Fruit fly (Drosophila melanogaster) whole organism, embryonic: Measurements from ENCODE around the gene CheB38b.
A peak's percentile ranks its signal among the peaks of the same experiment; 100 is the strongest.

ENCODE experiments used
- C15 ChIP-seq: fragments of 200-800 bp; sonication (Bioruptor generic); IDR thresholded peaks from 3 replicates; pipeline ENCODE4 v1.3.6; 2022; ENCODE audit warnings: missing biosample characterization, missing genetic modification characterization
- CG11695 ChIP-seq: fragments of 200-800 bp; sonication (Bioruptor generic); IDR thresholded peaks from 3 replicates; pipeline ENCODE4 v1.3.6; 2022; ENCODE audit warnings: missing biosample characterization, missing genetic modification characterization
- CG11723 ChIP-seq: fragments of 200-800 bp; sonication (Bioruptor generic); optimal IDR thresholded peaks from 2 replicates; lab custom pipeline; 2017; ENCODE audit warnings: missing biosample characterization, mild to moderate bottlenecking, missing genetic modification characterization
- CG12299 ChIP-seq: fragments of 200-800 bp; sonication (Bioruptor generic); optimal IDR thresholded peaks from 2 replicates; lab custom pipeline; 2018; ENCODE audit warnings: missing biosample characterization, mild to moderate bottlenecking, missing genetic modification characterization
- CG12391 ChIP-seq: fragments of 200-800 bp; sonication (Bioruptor generic); optimal IDR thresholded peaks from 3 replicates; lab custom pipeline; 2018; ENCODE audit warnings: missing biosample characterization, mild to moderate bottlenecking, missing genetic modification characterization, moderate library complexity
- CG12769 ChIP-seq: fragments of 200-800 bp; sonication (Bioruptor generic); optimal IDR thresholded peaks from 2 replicates; lab custom pipeline; 2019; ENCODE audit warnings: missing biosample characterization, mild to moderate bottlenecking, missing genetic modification characterization, moderate library complexity
- CG14014 ChIP-seq: fragments of 200-800 bp; sonication (Bioruptor generic); IDR thresholded peaks from 2 replicates; pipeline ENCODE4 v1.3.6; 2022; ENCODE audit warnings: missing biosample characterization, missing genetic modification characterization
- CG15601 ChIP-seq: fragments of 200-800 bp; sonication (Bioruptor generic); optimal IDR thresholded peaks from 3 replicates; lab custom pipeline; 2019; ENCODE audit warnings: missing biosample characterization, mild to moderate bottlenecking, missing genetic modification characterization, moderate library complexity
- CG16779 ChIP-seq: fragments of 200-800 bp; sonication (Bioruptor generic); IDR thresholded peaks from 2 replicates; pipeline ENCODE4 v1.3.6; 2022; ENCODE audit warnings: missing biosample characterization, missing genetic modification characterization
- CG16813 ChIP-seq: fragments of 200-800 bp; sonication (Bioruptor generic); IDR thresholded peaks from 3 replicates; pipeline ENCODE4 v1.3.6; 2022; ENCODE audit warnings: missing biosample characterization, missing genetic modification characterization; ENCODE audit not compliant: partially characterized antibody
- CG2678 ChIP-seq: fragments of 200-800 bp; sonication (Bioruptor generic); optimal IDR thresholded peaks from 3 replicates; lab custom pipeline; 2019; ENCODE audit warnings: missing biosample characterization, mild to moderate bottlenecking, missing genetic modification characterization, moderate library complexity
- CG30431 ChIP-seq: fragments of 200-800 bp; sonication (Bioruptor generic); optimal IDR thresholded peaks from 2 replicates; lab custom pipeline; 2017; ENCODE audit warnings: missing biosample characterization, missing genetic modification characterization
- CG31388 ChIP-seq: fragments of 200-800 bp; sonication (Bioruptor generic); optimal IDR thresholded peaks from 2 replicates; lab custom pipeline; 2016; ENCODE audit warnings: missing biosample characterization, missing genetic modification characterization
- CG3163 ChIP-seq: fragments of 200-800 bp; sonication (Bioruptor generic); optimal IDR thresholded peaks from 3 replicates; lab custom pipeline; 2016; ENCODE audit warnings: missing biosample characterization, missing genetic modification characterization
- CG32532 ChIP-seq: fragments of 200-800 bp; sonication (Bioruptor generic); IDR thresholded peaks from 2 replicates; pipeline ENCODE4 v1.3.6; 2022; ENCODE audit warnings: missing biosample characterization, missing genetic modification characterization
- CG32772 ChIP-seq: fragments of 200-800 bp; sonication (Bioruptor generic); IDR thresholded peaks from 2 replicates; pipeline ENCODE4 v1.3.6; 2022; ENCODE audit warnings: missing biosample characterization, missing genetic modification characterization
- CG6813 ChIP-seq: fragments of 200-800 bp; sonication (Bioruptor generic); optimal IDR thresholded peaks from 2 replicates; lab custom pipeline; 2017; ENCODE audit warnings: missing biosample characterization, missing genetic modification characterization, mild to moderate bottlenecking, moderate library complexity, missing genetic modification reagents
- CG8388 ChIP-seq: fragments of 200-800 bp; sonication (Bioruptor generic); optimal IDR thresholded peaks from 2 replicates; lab custom pipeline; 2019; ENCODE audit warnings: missing biosample characterization, mild to moderate bottlenecking, missing genetic modification characterization, moderate library complexity
- CG8765 ChIP-seq: fragments of 200-800 bp; sonication (Bioruptor generic); IDR thresholded peaks from 2 replicates; pipeline ENCODE4 v1.3.6; 2022; ENCODE audit warnings: missing biosample characterization, missing genetic modification characterization
- CG9609 ChIP-seq: fragments of 200-800 bp; sonication (Bioruptor generic); optimal IDR thresholded peaks from 3 replicates; lab custom pipeline; 2016; ENCODE audit warnings: missing biosample characterization, missing genetic modification characterization
- ERR ChIP-seq: fragments of 200-800 bp; sonication (Bioruptor generic); optimal IDR thresholded peaks from 2 replicates; lab custom pipeline; 2016; ENCODE audit warnings: missing biosample characterization, missing genetic modification characterization
- Ets65A ChIP-seq: fragments of 200-800 bp; sonication (Bioruptor generic); peaks from one replicate; lab custom pipeline; 2016; ENCODE audit warnings: missing biosample characterization, missing genetic modification characterization
- H2.0 ChIP-seq: fragments of 200-800 bp; sonication (Bioruptor generic); IDR thresholded peaks from 2 replicates; pipeline ENCODE4 v1.3.6; 2022; ENCODE audit warnings: missing biosample characterization, missing genetic modification characterization
- HLHmδ ChIP-seq: fragments of 200-800 bp; sonication (Bioruptor generic); optimal IDR thresholded peaks from 2 replicates; lab custom pipeline; 2018; ENCODE audit warnings: missing biosample characterization, mild to moderate bottlenecking, missing genetic modification characterization, moderate library complexity
- Hey ChIP-seq: fragments of 200-800 bp; sonication (Bioruptor generic); optimal IDR thresholded peaks from 3 replicates; lab custom pipeline; 2018; ENCODE audit warnings: missing biosample characterization, mild to moderate bottlenecking, missing genetic modification characterization
- Mes4 ChIP-seq: fragments of 200-800 bp; sonication (Bioruptor generic); optimal IDR thresholded peaks from 2 replicates; lab custom pipeline; 2016; ENCODE audit warnings: missing biosample characterization, missing genetic modification characterization
- Spps ChIP-seq: fragments of 200-800 bp; sonication (Bioruptor generic); optimal IDR thresholded peaks from 2 replicates; lab custom pipeline; 2018; ENCODE audit warnings: missing biosample characterization, mild to moderate bottlenecking, missing genetic modification characterization
- Ssrp ChIP-seq: fragments of 200-800 bp; sonication (Bioruptor generic); optimal IDR thresholded peaks from 2 replicates; lab custom pipeline; 2018; ENCODE audit warnings: missing biosample characterization, mild to moderate bottlenecking, missing genetic modification characterization, moderate library complexity
- bsh ChIP-seq, 2 experiments: fragments of 200-800 bp; sonication (Bioruptor generic); optimal IDR thresholded peaks; 2 replicates each; lab custom pipeline; 2017 to 2018; ENCODE audit warnings: mild to moderate bottlenecking in 2 of 2, missing biosample characterization in 2 of 2, missing genetic modification characterization in 2 of 2, moderate library complexity in 1 of 2
- cato ChIP-seq: fragments of 200-800 bp; sonication (Bioruptor generic); optimal IDR thresholded peaks from 2 replicates; lab custom pipeline; 2016; ENCODE audit warnings: missing biosample characterization, missing genetic modification characterization, borderline replicate concordance
- cwo ChIP-seq: fragments of 200-800 bp; sonication (Bioruptor generic); optimal IDR thresholded peaks from 3 replicates; lab custom pipeline; 2017; ENCODE audit warnings: missing biosample characterization, missing genetic modification characterization, mild to moderate bottlenecking, moderate library complexity, missing genetic modification reagents
- da ChIP-seq: fragments of 200-800 bp; sonication (Bioruptor generic); optimal IDR thresholded peaks from 2 replicates; lab custom pipeline; 2016; ENCODE audit warnings: missing biosample characterization, missing genetic modification characterization
- disco-r ChIP-seq: fragments of 200-800 bp; sonication (Bioruptor generic); optimal IDR thresholded peaks from 2 replicates; lab custom pipeline; 2016; ENCODE audit warnings: missing biosample characterization, missing genetic modification characterization
- dm ChIP-seq: fragments of 200-800 bp; sonication (Bioruptor generic); optimal IDR thresholded peaks from 3 replicates; lab custom pipeline; 2016; ENCODE audit warnings: missing biosample characterization, missing genetic modification characterization
- dysf ChIP-seq: fragments of 200-800 bp; sonication (Bioruptor generic); IDR thresholded peaks from 3 replicates; pipeline ENCODE4 v1.3.6; 2022; ENCODE audit warnings: missing biosample characterization, missing genetic modification characterization
- fd3F ChIP-seq: fragments of 200-800 bp; sonication (Bioruptor generic); optimal IDR thresholded peaks from 2 replicates; lab custom pipeline; 2018; ENCODE audit warnings: missing biosample characterization, mild to moderate bottlenecking, missing genetic modification characterization, moderate library complexity
- ftz-f1 ChIP-seq: fragments of 200-800 bp; sonication (Bioruptor generic); optimal IDR thresholded peaks from 2 replicates; lab custom pipeline; 2016; ENCODE audit warnings: missing biosample characterization, missing genetic modification characterization
- gro ChIP-seq: fragments of 200-800 bp; sonication (Bioruptor generic); optimal IDR thresholded peaks from 2 replicates; lab custom pipeline; 2016; ENCODE audit warnings: missing biosample characterization, missing genetic modification characterization
- ham ChIP-seq: fragments of 200-800 bp; sonication (Bioruptor generic); IDR thresholded peaks from 2 replicates; pipeline ENCODE4 v1.3.6; 2022; ENCODE audit warnings: missing biosample characterization, missing genetic modification characterization
- kay ChIP-seq: fragments of 200-800 bp; sonication (Bioruptor generic); optimal IDR thresholded peaks from 2 replicates; lab custom pipeline; 2016; ENCODE audit warnings: missing biosample characterization, missing genetic modification characterization
- luna ChIP-seq: fragments of 200-800 bp; sonication (Bioruptor generic); optimal IDR thresholded peaks from 2 replicates; lab custom pipeline; 2016; ENCODE audit warnings: missing biosample characterization, missing genetic modification characterization
- peb ChIP-seq: fragments of 200-800 bp; sonication (Bioruptor generic); IDR thresholded peaks from 2 replicates; pipeline ENCODE4 v1.3.6; 2022; ENCODE audit warnings: missing biosample characterization, missing genetic modification characterization
- pfk ChIP-seq: fragments of 200-800 bp; sonication (Bioruptor generic); optimal IDR thresholded peaks from 2 replicates; lab custom pipeline; 2018; ENCODE audit warnings: missing biosample characterization, mild to moderate bottlenecking, missing genetic modification characterization, moderate library complexity
- pzg ChIP-seq: fragments of 200-800 bp; sonication (Bioruptor generic); optimal IDR thresholded peaks from 3 replicates; lab custom pipeline; 2018; ENCODE audit warnings: missing biosample characterization, mild to moderate bottlenecking, missing genetic modification characterization, moderate library complexity
- sisA ChIP-seq: fragments of 200-800 bp; sonication (Bioruptor generic); IDR thresholded peaks from 2 replicates; pipeline ENCODE4 v1.3.6; 2022; ENCODE audit warnings: missing biosample characterization, missing genetic modification characterization
- slp2 ChIP-seq: fragments of 200-800 bp; sonication (Bioruptor generic); optimal IDR thresholded peaks from 2 replicates; lab custom pipeline; 2016; ENCODE audit warnings: missing biosample characterization, missing genetic modification characterization
- sna ChIP-seq: fragments of 200-800 bp; sonication (Bioruptor generic); IDR thresholded peaks from 2 replicates; pipeline ENCODE4 v1.3.6; 2022; ENCODE audit warnings: missing biosample characterization, missing genetic modification characterization; ENCODE audit not compliant: partially characterized antibody
- so ChIP-seq: fragments of 200-800 bp; sonication (Bioruptor generic); IDR thresholded peaks from 3 replicates; pipeline ENCODE4 v1.3.6; 2022; ENCODE audit warnings: missing biosample characterization, missing genetic modification characterization
- unc-4 ChIP-seq: fragments of 200-800 bp; sonication (Bioruptor generic); IDR thresholded peaks from 2 replicates; pipeline ENCODE4 v1.3.6; 2022; ENCODE audit warnings: missing biosample characterization, missing genetic modification characterization; ENCODE audit not compliant: partially characterized antibody
- usp ChIP-seq: fragments of >200 bp; optimal IDR thresholded peaks from 2 replicates; lab custom pipeline; 2017; ENCODE audit warnings: missing biosample characterization, missing genetic modification characterization

Gene CheB38b

DNA sequence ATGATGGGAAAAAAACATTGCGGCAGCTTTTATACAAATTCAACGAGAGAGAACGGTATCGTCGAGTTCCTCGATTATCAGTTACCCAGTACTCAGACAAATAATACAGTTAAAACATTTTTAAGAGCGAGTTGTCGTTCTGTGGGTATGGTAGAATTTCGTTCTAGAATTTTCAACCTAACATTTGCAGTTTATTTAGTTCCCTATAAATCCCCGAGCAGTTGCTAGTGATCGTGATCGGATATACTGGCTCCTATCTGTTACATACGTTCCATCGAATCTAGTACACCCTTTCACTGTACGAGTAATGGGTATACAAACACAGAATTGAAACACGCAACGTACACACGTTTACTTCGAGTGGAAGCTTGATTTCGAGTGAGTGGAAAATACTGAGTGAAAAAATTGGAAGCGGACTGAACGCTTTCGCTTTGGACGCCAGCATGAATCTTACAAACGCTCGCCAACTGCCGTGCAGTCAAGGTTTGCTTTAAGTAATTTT lies 47.7 kb upstream of the CheB38b start, which contains the start of gene CG9338 (continued):
- TF ChIP-seq bsh (GFP tag; optimal IDR thresholded peaks at IDR 0.05; lab: Kevin White, UChicago): peak; percentile 12 to 79
- TF ChIP-seq so (GFP tag; lab: Robert Waterston, UW): peak; percentile 84
- no peak; the same call in 1 of the 2 replicates for TF ChIP-seq CG32772 (GFP tag; lab: Robert Waterston, UW)
- peak; percentile 94 for TF ChIP-seq cwo (GFP tag; lab: Kevin White, UChicago)
- peak; percentile 86 for TF ChIP-seq gro (GFP tag; lab: Kevin White, UChicago)
- TF ChIP-seq dm (GFP tag; lab: Kevin White, UChicago): peak; percentile 64
- peak; percentile 17 for TF ChIP-seq pzg (GFP tag; lab: Kevin White, UChicago)
- no peak for TF ChIP-seq usp (GFP tag; lab: Kevin White, UChicago)
- peak; percentile 92 for TF ChIP-seq CG6813 (GFP tag; lab: Kevin White, UChicago)
- TF ChIP-seq unc-4: no peak
- TF ChIP-seq Hey (tag; lab: Kevin White, UChicago): peak; percentile 34
- TF ChIP-seq CG16779: peak; percentile 82
- TF ChIP-seq Ssrp (tag; lab: Kevin White, UChicago): peak; percentile 61
- peak; percentile 49; the same call in 1 of the 2 replicates for TF ChIP-seq CG8765 (GFP tag; lab: Robert Waterston, UW)
- TF ChIP-seq kay: peak; percentile 90
- peak; percentile 80 for TF ChIP-seq sisA (GFP tag; lab: Robert Waterston, UW)
- TF ChIP-seq CG12299 (tag; lab: Kevin White, UChicago): peak; percentile 76
- peak; percentile 75 for TF ChIP-seq Mes4 (GFP tag; lab: Kevin White, UChicago)
- TF ChIP-seq disco-r: peak; percentile 79
- peak; percentile 83 for TF ChIP-seq ERR (GFP tag; lab: Kevin White, UChicago)
- TF ChIP-seq CG9609 (GFP tag; lab: Kevin White, UChicago): peak; percentile 89
- TF ChIP-seq CG12391 (tag; lab: Kevin White, UChicago): no peak
- no peak for TF ChIP-seq sna (GFP tag; lab: Robert Waterston, UW)
- TF ChIP-seq CG16813 (GFP tag; lab: Robert Waterston, UW): no peak
- peak; percentile 55 for TF ChIP-seq H2.0 (GFP tag; lab: Robert Waterston, UW)
- TF ChIP-seq Spps: peak; percentile 85
- peak; percentile 17; the same call in 1 of the 3 replicates for TF ChIP-seq C15 (GFP tag; lab: Robert Waterston, UW)
- TF ChIP-seq luna: peak; percentile 61
- TF ChIP-seq CG11723 (GFP tag; lab: Kevin White, UChicago): peak; percentile 70
- peak; percentile 98 for TF ChIP-seq CG2678
- TF ChIP-seq CG32532 (GFP tag; lab: Robert Waterston, UW): peak; percentile 95
- peak; percentile 88 for TF ChIP-seq peb
- TF ChIP-seq dysf (GFP tag; lab: Robert Waterston, UW): peak; percentile 85
- TF ChIP-seq CG11695 (GFP tag; lab: Robert Waterston, UW): peak; percentile 95
- TF ChIP-seq HLHmδ: no peak
- TF ChIP-seq CG15601 (tag; lab: Kevin White, UChicago): peak; percentile 79
- peak; percentile 42 for TF ChIP-seq ftz-f1 (GFP tag; lab: Kevin White, UChicago)
- TF ChIP-seq slp2: peak; percentile 74
- peak; percentile 56 for TF ChIP-seq CG3163 (GFP tag; lab: Kevin White, UChicago)
- TF ChIP-seq CG14014: peak; percentile 73
- no peak for TF ChIP-seq pfk
- peak; percentile 75 for TF ChIP-seq cato (GFP tag; lab: Kevin White, UChicago)
- peak; percentile 96 for TF ChIP-seq Ets65A
- peak; percentile 67 for TF ChIP-seq da (GFP tag; lab: Kevin White, UChicago)
- peak; percentile 51 for TF ChIP-seq CG30431 (GFP tag; lab: Kevin White, UChicago)
- TF ChIP-seq CG8388 (GFP tag; lab: Kevin White, UChicago): peak; percentile 68
- peak; percentile 72 for TF ChIP-seq fd3F (GFP tag; lab: Kevin White, UChicago)
- peak; percentile 76 for TF ChIP-seq CG12769 (tag; lab: Kevin White, UChicago)
- 0 out of 2 replicates have a peak, but pooled peaks have one; percentile 12 for TF ChIP-seq ham (GFP tag; lab: Robert Waterston, UW)
- TF ChIP-seq CG31388 (GFP tag; lab: Kevin White, UChicago): peak; percentile 1
